Fruit fly (Drosophila melanogaster) whole organism, embryonic: ENCODE results near the gene CG12818.

Source experiments
- Aef1 ChIP-seq: fragments of 200-800 bp; sonication (Bioruptor generic); IDR thresholded peaks from 3 replicates; pipeline ENCODE4 v1.3.6; 2022; ENCODE audit warnings: missing biosample characterization, missing genetic modification characterization
- CG10267 ChIP-seq: fragments of 200-800 bp; sonication (Bioruptor generic); optimal IDR thresholded peaks from 2 replicates; lab custom pipeline; 2018; ENCODE audit warnings: missing biosample characterization, mild to moderate bottlenecking, missing genetic modification characterization, moderate library complexity
- CG10543 ChIP-seq: fragments of 200-800 bp; sonication (Bioruptor generic); optimal IDR thresholded peaks from 3 replicates; lab custom pipeline; 2017; ENCODE audit warnings: missing biosample characterization, mild to moderate bottlenecking, missing genetic modification characterization, moderate library complexity
- CG12299 ChIP-seq: fragments of 200-800 bp; sonication (Bioruptor generic); optimal IDR thresholded peaks from 2 replicates; lab custom pipeline; 2018; ENCODE audit warnings: missing biosample characterization, mild to moderate bottlenecking, missing genetic modification characterization
- CG12391 ChIP-seq: fragments of 200-800 bp; sonication (Bioruptor generic); optimal IDR thresholded peaks from 3 replicates; lab custom pipeline; 2018; ENCODE audit warnings: missing biosample characterization, mild to moderate bottlenecking, missing genetic modification characterization, moderate library complexity
- CG12744 ChIP-seq: fragments of 200-800 bp; sonication (Bioruptor generic); optimal IDR thresholded peaks from 2 replicates; lab custom pipeline; 2016; ENCODE audit warnings: missing biosample characterization, missing genetic modification characterization
- CG12769 ChIP-seq: fragments of 200-800 bp; sonication (Bioruptor generic); optimal IDR thresholded peaks from 2 replicates; lab custom pipeline; 2019; ENCODE audit warnings: missing biosample characterization, mild to moderate bottlenecking, missing genetic modification characterization, moderate library complexity
- CG14965 ChIP-seq: fragments of 200-800 bp; sonication (Bioruptor generic); optimal IDR thresholded peaks from 2 replicates; lab custom pipeline; 2016; ENCODE audit warnings: missing biosample characterization, missing genetic modification characterization, borderline replicate concordance
- CG15479 ChIP-seq: fragments of 200-800 bp; sonication (Bioruptor generic); optimal IDR thresholded peaks from 3 replicates; lab custom pipeline; 2019; ENCODE audit warnings: missing biosample characterization, mild to moderate bottlenecking, missing genetic modification characterization, moderate library complexity
- CG16813 ChIP-seq: fragments of 200-800 bp; sonication (Bioruptor generic); IDR thresholded peaks from 3 replicates; pipeline ENCODE4 v1.3.6; 2022; ENCODE audit warnings: missing biosample characterization, missing genetic modification characterization; ENCODE audit not compliant: partially characterized antibody
- CG17829 ChIP-seq: fragments of 200-800 bp; optimal IDR thresholded peaks from 2 replicates; lab custom pipeline; 2019; ENCODE audit warnings: missing biosample characterization, mild to moderate bottlenecking, missing genetic modification characterization, moderate library complexity
- CG18599 ChIP-seq: fragments of 200-800 bp; sonication (Bioruptor generic); optimal IDR thresholded peaks from 3 replicates; lab custom pipeline; 2017; ENCODE audit warnings: missing biosample characterization, missing genetic modification characterization, mild to moderate bottlenecking, moderate library complexity, missing genetic modification reagents
- CG18764 ChIP-seq: fragments of 200-800 bp; sonication (Bioruptor generic); optimal IDR thresholded peaks from 3 replicates; lab custom pipeline; 2016; ENCODE audit warnings: missing biosample characterization, missing genetic modification characterization
- CG2116 ChIP-seq: fragments of 200-800 bp; sonication (Bioruptor generic); optimal IDR thresholded peaks from 3 replicates; lab custom pipeline; 2018; ENCODE audit warnings: missing biosample characterization, mild to moderate bottlenecking, missing genetic modification characterization
- CG30403 ChIP-seq: fragments of 200-800 bp; sonication (Bioruptor generic); optimal IDR thresholded peaks from 3 replicates; lab custom pipeline; 2016; ENCODE audit warnings: missing biosample characterization, missing genetic modification characterization
- CG3281 ChIP-seq: fragments of 200-800 bp; sonication (Bioruptor generic); optimal IDR thresholded peaks from 3 replicates; lab custom pipeline; 2017; ENCODE audit warnings: missing biosample characterization, mild to moderate bottlenecking, missing genetic modification characterization
- CG34224 ChIP-seq: fragments of 200-800 bp; sonication (Bioruptor generic); IDR thresholded peaks from 3 replicates; pipeline ENCODE4 v1.3.6; 2022; ENCODE audit warnings: missing biosample characterization, missing genetic modification characterization; ENCODE audit not compliant: partially characterized antibody
- CG3726 ChIP-seq: fragments of 200-800 bp; sonication (Bioruptor generic); IDR thresholded peaks from 3 replicates; pipeline ENCODE4, ENCODE4 v1.3.6; 2022; ENCODE audit warnings: missing biosample characterization, missing genetic modification characterization
- CG6791 ChIP-seq: fragments of 200-800 bp; sonication (Bioruptor generic); IDR thresholded peaks from 3 replicates; pipeline ENCODE4 v1.3.6; 2022; ENCODE audit warnings: missing biosample characterization, missing genetic modification characterization; ENCODE audit not compliant: partially characterized antibody
- CG7745 ChIP-seq: fragments of 200-800 bp; sonication (Bioruptor generic); optimal IDR thresholded peaks from 2 replicates; lab custom pipeline; 2018; ENCODE audit warnings: missing biosample characterization, mild to moderate bottlenecking, missing genetic modification characterization, moderate library complexity
- CG7839 ChIP-seq: fragments of 200-800 bp; sonication (Bioruptor generic); optimal IDR thresholded peaks from 3 replicates; lab custom pipeline; 2018; ENCODE audit warnings: missing biosample characterization, mild to moderate bottlenecking, missing genetic modification characterization, moderate library complexity
- Dad ChIP-seq: fragments of 200-800 bp; sonication (Bioruptor generic); optimal IDR thresholded peaks from 3 replicates; lab custom pipeline; 2016; ENCODE audit warnings: missing biosample characterization, missing genetic modification characterization
- Dek ChIP-seq: fragments of 200-800 bp; sonication (Bioruptor generic); optimal IDR thresholded peaks from 3 replicates; lab custom pipeline; 2019; ENCODE audit warnings: missing biosample characterization, mild to moderate bottlenecking, missing genetic modification characterization, moderate library complexity
- Dll ChIP-seq: fragments of 200-800 bp; sonication (Bioruptor generic); IDR thresholded peaks from 4 replicates; pipeline ENCODE4 v1.3.6; 2022; ENCODE audit warnings: missing biosample characterization, missing genetic modification characterization; ENCODE audit not compliant: partially characterized antibody
- Dp ChIP-seq: fragments of 200-800 bp; sonication (Bioruptor generic); optimal IDR thresholded peaks from 2 replicates; lab custom pipeline; 2018; ENCODE audit warnings: missing biosample characterization, mild to moderate bottlenecking, missing genetic modification characterization, moderate library complexity
- E2f2 ChIP-seq: fragments of 200-800 bp; sonication (Bioruptor generic); IDR thresholded peaks from 2 replicates; pipeline ENCODE4 v1.3.6; 2022; ENCODE audit warnings: missing biosample characterization, missing genetic modification characterization
- Elba2 ChIP-seq: fragments of 200-800 bp; sonication (Bioruptor generic); optimal IDR thresholded peaks from 3 replicates; lab custom pipeline; 2016; ENCODE audit warnings: missing biosample characterization, missing genetic modification characterization
- Gug ChIP-seq: fragments of 200-800 bp; sonication (Bioruptor generic); IDR thresholded peaks from 4 replicates; pipeline ENCODE4 v1.3.6; 2022; ENCODE audit warnings: missing biosample characterization, missing genetic modification characterization
- HmgD ChIP-seq: fragments of 200-800 bp; sonication (Bioruptor generic); optimal IDR thresholded peaks from 3 replicates; lab custom pipeline; 2016; ENCODE audit warnings: missing biosample characterization, missing genetic modification characterization
- HmgZ ChIP-seq: fragments of 200-800 bp; sonication (Bioruptor generic); optimal IDR thresholded peaks from 2 replicates; lab custom pipeline; 2018; ENCODE audit warnings: missing biosample characterization, mild to moderate bottlenecking, missing genetic modification characterization
- Hr51 ChIP-seq, 2 experiments: fragments of 200-800 bp; sonication (Bioruptor generic); optimal IDR thresholded peaks; 2 replicates in 1 of 2; 3 replicates in 1 of 2; lab custom pipeline; 2016 to 2018; ENCODE audit warnings: missing biosample characterization in 2 of 2, missing genetic modification characterization in 2 of 2, mild to moderate bottlenecking in 1 of 2, moderate library complexity in 1 of 2
- Hr78 ChIP-seq, 2 experiments: fragments of 200-800 bp in 1 of 2; fragments of >200 bp in 1 of 2; sonication (Bioruptor generic) in 1 of 2; optimal IDR thresholded peaks; 2 replicates each; lab custom pipeline; 2017 to 2019; ENCODE audit warnings: missing biosample characterization in 2 of 2, missing genetic modification characterization in 2 of 2, mild to moderate bottlenecking in 1 of 2, moderate library complexity in 1 of 2
- Lhr ChIP-seq: fragments of 200-800 bp; sonication (Bioruptor generic); optimal IDR thresholded peaks from 3 replicates; lab custom pipeline; 2017; ENCODE audit warnings: mild to moderate bottlenecking, missing biosample characterization, missing genetic modification reagents, missing genetic modification characterization
- Med ChIP-seq: fragments of 200-800 bp; sonication (Bioruptor generic); peaks from one replicate; lab custom pipeline; 2016; ENCODE audit warnings: missing biosample characterization, missing genetic modification characterization, mild to moderate bottlenecking, inconsistent platforms, moderate library complexity
- Nf-YC ChIP-seq: fragments of 200-800 bp; optimal IDR thresholded peaks from 3 replicates; lab custom pipeline; 2019; ENCODE audit warnings: missing biosample characterization, mild to moderate bottlenecking, missing genetic modification characterization, moderate library complexity
- ato ChIP-seq: fragments of 200-800 bp; sonication (Bioruptor generic); IDR thresholded peaks from 2 replicates; pipeline ENCODE4 v1.3.6; 2022; ENCODE audit warnings: missing biosample characterization, missing genetic modification characterization; ENCODE audit not compliant: partially characterized antibody
- ci ChIP-seq: fragments of 200-800 bp; sonication (Bioruptor generic); IDR thresholded peaks from 3 replicates; pipeline ENCODE4 v1.3.6; 2022; ENCODE audit warnings: missing biosample characterization, missing genetic modification characterization
- cwo ChIP-seq: fragments of 200-800 bp; sonication (Bioruptor generic); optimal IDR thresholded peaks from 3 replicates; lab custom pipeline; 2017; ENCODE audit warnings: missing biosample characterization, missing genetic modification characterization, mild to moderate bottlenecking, moderate library complexity, missing genetic modification reagents
- disco-r ChIP-seq: fragments of 200-800 bp; sonication (Bioruptor generic); optimal IDR thresholded peaks from 2 replicates; lab custom pipeline; 2016; ENCODE audit warnings: missing biosample characterization, missing genetic modification characterization
- dpn ChIP-seq, 2 experiments: fragments of 200-800 bp; sonication (Bioruptor generic); optimal IDR thresholded peaks; 3 replicates each; lab custom pipeline; 2016; ENCODE audit warnings: missing biosample characterization in 2 of 2, missing genetic modification characterization in 2 of 2
- jigr1 ChIP-seq: fragments of 200-800 bp; sonication (Bioruptor generic); IDR thresholded peaks from 3 replicates; pipeline ENCODE4 v1.3.6; 2022; ENCODE audit warnings: missing biosample characterization, missing genetic modification characterization
- pho ChIP-seq: fragments of 200-800 bp; sonication (Bioruptor generic); optimal IDR thresholded peaks from 2 replicates; lab custom pipeline; 2016; ENCODE audit warnings: missing biosample characterization, missing genetic modification characterization
- prd ChIP-seq, 3 experiments: fragments of >200 bp in 2 of 3; fragments of 200-800 bp in 1 of 3; sonication (Bioruptor generic) in 1 of 3; optimal IDR thresholded peaks in 2 of 3; IDR thresholded peaks in 1 of 3; 2 replicates in 2 of 3; 3 replicates in 1 of 3; pipeline versions ENCODE4 v1.3.6 to Lab custom; 2017 to 2022; ENCODE audit warnings: missing biosample characterization in 1 of 3, missing genetic modification characterization in 1 of 3
- psq ChIP-seq: fragments of 200-800 bp; sonication (Bioruptor generic); optimal IDR thresholded peaks from 2 replicates; lab custom pipeline; 2017; ENCODE audit warnings: missing biosample characterization, missing genetic modification characterization
- rib ChIP-seq: fragments of 200-800 bp; sonication (Bioruptor generic); IDR thresholded peaks from 2 replicates; pipeline ENCODE4 v1.3.6; 2022; ENCODE audit warnings: missing biosample characterization, missing genetic modification characterization
- sd ChIP-seq: fragments of 200-800 bp; sonication (Bioruptor generic); optimal IDR thresholded peaks from 3 replicates; lab custom pipeline; 2018; ENCODE audit warnings: missing biosample characterization, mild to moderate bottlenecking, missing genetic modification characterization, moderate library complexity
- sisA ChIP-seq: fragments of 200-800 bp; sonication (Bioruptor generic); IDR thresholded peaks from 2 replicates; pipeline ENCODE4 v1.3.6; 2022; ENCODE audit warnings: missing biosample characterization, missing genetic modification characterization
- slp2 ChIP-seq: fragments of 200-800 bp; sonication (Bioruptor generic); optimal IDR thresholded peaks from 2 replicates; lab custom pipeline; 2016; ENCODE audit warnings: missing biosample characterization, missing genetic modification characterization
- vvl ChIP-seq: fragments of 200-800 bp; sonication (Bioruptor generic); IDR thresholded peaks from 2 replicates; pipeline ENCODE4 v1.3.6; 2022; ENCODE audit warnings: missing biosample characterization, missing genetic modification characterization

The CG12818 gene

DNA sequence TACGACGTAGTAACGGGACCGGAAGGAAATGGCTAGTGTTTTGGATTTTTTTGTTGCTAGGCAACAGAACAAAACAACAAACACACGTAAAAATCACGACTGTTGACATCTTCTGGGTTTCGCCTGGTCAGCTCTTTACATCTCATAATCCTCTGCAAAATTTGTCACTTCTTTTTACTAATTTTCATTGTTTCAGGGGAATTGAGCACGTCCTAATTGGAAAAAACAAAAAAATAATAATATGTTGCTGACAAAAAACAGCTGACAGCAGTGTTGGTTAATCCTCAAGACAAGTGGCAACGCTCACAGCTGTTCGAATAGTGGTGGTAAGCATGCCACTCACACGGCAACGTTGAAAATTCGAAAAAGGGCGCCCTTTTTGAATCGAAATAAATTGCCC lies 46.5 kb downstream of the CG12818 start, which contains the start of gene Rfx (continued):
- TF ChIP-seq CG10267 (peak; percentile 98), CG15479 (GFP tag; lab: Kevin White, UChicago) (no peak), CG3726 (GFP tag; lab: Robert Waterston, UW) (no peak), CG18599 (GFP tag; lab: Kevin White, UChicago) (peak; percentile 41), Hr51 (GFP tag; optimal IDR thresholded peaks at IDR 0.05; lab: Kevin White, UChicago) (peak in 1 of 2 experiments; percentile 26), CG16813 (GFP tag; lab: Robert Waterston, UW) (no peak), CG7745 (no peak), Med (GFP tag; lab: Kevin White, UChicago) (peak; percentile 81), Lhr (GFP tag; lab: Kevin White, UChicago) (peak; percentile 50), E2f2 (GFP tag; lab: Robert Waterston, UW) (no peak), Nf-YC (tag; lab: Kevin White, UChicago) (peak; percentile 28), CG17829 (tag; lab: Kevin White, UChicago) (peak; percentile 44), prd (optimal IDR thresholded peaks at IDR 0.05; lab: Kevin White, UChicago) (no peak), prd (GFP tag; IDR thresholded peaks at IDR 0.05; lab: Robert Waterston, UW) (no peak), Hr78 (GFP tag; optimal IDR thresholded peaks at IDR 0.05; lab: Kevin White, UChicago) (no peak), pho (GFP tag; lab: Kevin White, UChicago) (peak; percentile 6), dpn (GFP tag; optimal IDR thresholded peaks at IDR 0.05; lab: Kevin White, UChicago) (peak in 1 of 2 experiments; percentile 21), jigr1 (no peak), Dp (GFP tag; lab: Kevin White, UChicago) (peak; percentile 97), CG7839 (no peak), CG12299 (tag; lab: Kevin White, UChicago) (peak; percentile 57), ci (GFP tag; lab: Robert Waterston, UW) (no peak), CG30403 (GFP tag; lab: Kevin White, UChicago) (peak; percentile 37), CG3281 (peak; percentile 33), CG12391 (tag; lab: Kevin White, UChicago) (peak; percentile 26), CG18764 (GFP tag; lab: Kevin White, UChicago) (no peak), HmgZ (peak; percentile 65), Dek (no peak), Dll (GFP tag; lab: Robert Waterston, UW) (no peak), sisA (GFP tag; lab: Robert Waterston, UW) (no peak), CG6791 (GFP tag; lab: Robert Waterston, UW) (no peak), sd (peak; percentile 17), psq (GFP tag; lab: Kevin White, UChicago) (no peak), Dad (peak; percentile 4), ato (GFP tag; lab: Robert Waterston, UW) (no peak), Aef1 (GFP tag; lab: Robert Waterston, UW) (no peak), CG10543 (GFP tag; lab: Kevin White, UChicago) (peak; percentile 53), CG12769 (tag; lab: Kevin White, UChicago) (no peak), CG2116 (peak; percentile 63), disco-r (peak; percentile 13), CG12744 (GFP tag; lab: Kevin White, UChicago) (peak; percentile 19), vvl (no peak), rib (no peak), cwo (GFP tag; lab: Kevin White, UChicago) (no peak), Gug (GFP tag; lab: Robert Waterston, UW) (no peak), CG34224 (GFP tag; lab: Robert Waterston, UW) (no peak), slp2 (GFP tag; lab: Kevin White, UChicago) (no peak), Elba2 (GFP tag; lab: Kevin White, UChicago) (peak; percentile 39), CG14965 (GFP tag; lab: Kevin White, UChicago) (no peak), HmgD (no peak)
